Worm (Caenorhabditis elegans) whole organism, L4 larva: ENCODE data around the gene srp-2.

Source experiments
- F49E8.2 ChIP-seq: sonication (generic microtip); optimal IDR thresholded peaks from 2 replicates; lab custom pipeline; 2016; ENCODE audit warnings: missing compliant biosample characterization, mild to moderate bottlenecking, missing genetic modification characterization, borderline replicate concordance
- R02D3.7 ChIP-seq: fragments of 150-350 bp; sonication (generic microtip); optimal IDR thresholded peaks from 3 replicates; lab custom pipeline; 2014; ENCODE audit warnings: missing biosample characterization, missing genetic modification characterization
- T20F7.1 ChIP-seq: fragments of 200-800 bp; sonication (Bioruptor generic); optimal IDR thresholded peaks from 2 replicates; lab custom pipeline; 2018; ENCODE audit warnings: mild to moderate bottlenecking, missing genetic modification characterization, missing compliant biosample characterization
- T26A8.4 ChIP-seq: fragments of 200-800 bp; sonication (Bioruptor generic); IDR thresholded peaks from 2 replicates; pipeline ENCODE4 v1.3.6; 2022; ENCODE audit warnings: missing genetic modification characterization, missing compliant biosample characterization
- Y105C5A.15 ChIP-seq: fragments of 200-800 bp; sonication (Bioruptor generic); IDR thresholded peaks from 2 replicates; pipeline ENCODE4 v1.3.6; 2022; ENCODE audit warnings: missing genetic modification characterization, missing compliant biosample characterization
- Y48G9A.11 ChIP-seq: fragments of 200-800 bp; sonication (Bioruptor generic); IDR thresholded peaks from 2 replicates; pipeline ENCODE4 v1.3.6; 2022; ENCODE audit warnings: missing genetic modification reagents, missing genetic modification characterization, missing compliant biosample characterization
- Y75B8A.6 ChIP-seq: fragments of 200-800 bp; sonication (Bioruptor generic); IDR thresholded peaks from 2 replicates; pipeline ENCODE4 v1.3.6; 2022; ENCODE audit warnings: missing genetic modification reagents, missing genetic modification characterization, missing compliant biosample characterization
- aha-1 ChIP-seq: fragments of 150-350 bp; peaks from one replicate; lab custom pipeline; 2014; ENCODE audit warnings: missing biosample characterization, missing genetic modification characterization
- aly-2 ChIP-seq: sonication (generic microtip); optimal IDR thresholded peaks from 2 replicates; lab custom pipeline; 2018; ENCODE audit warnings: missing biosample characterization, missing genetic modification characterization
- ama-1 ChIP-seq: fragments of 150-350 bp; optimal IDR thresholded peaks from 2 replicates; lab custom pipeline; 2014; ENCODE audit warnings: inconsistent platforms, mixed read lengths
- arid-1 ChIP-seq: fragments of 200-800 bp; sonication (Bioruptor generic); conservative IDR thresholded peaks from 2 replicates; pipeline ENCODE4 v1.3.6; 2022; ENCODE audit warnings: missing genetic modification reagents, missing genetic modification characterization, missing compliant biosample characterization
- ceh-28 ChIP-seq: fragments of 150-350 bp; optimal IDR thresholded peaks from 2 replicates; lab custom pipeline; 2014; ENCODE audit warnings: missing biosample characterization, missing genetic modification reagents, missing genetic modification characterization
- ceh-62 ChIP-seq: sonication (generic microtip); optimal IDR thresholded peaks from 2 replicates; lab custom pipeline; 2017; ENCODE audit warnings: missing biosample characterization, missing genetic modification characterization
- ctbp-1 ChIP-seq: fragments of 200-800 bp; sonication (Bioruptor generic); IDR thresholded peaks from 2 replicates; pipeline ENCODE4 v1.3.6; 2022; ENCODE audit warnings: missing genetic modification reagents, missing genetic modification characterization, missing compliant biosample characterization
- daf-16 ChIP-seq, 3 experiments: sonication (generic microtip); optimal IDR thresholded peaks; 2 replicates each; lab custom pipeline; 2016 to 2017; ENCODE audit warnings: missing genetic modification characterization in 3 of 3, missing genetic modification reagents in 3 of 3, mild to moderate bottlenecking in 2 of 3, missing compliant biosample characterization in 2 of 3, missing biosample characterization in 1 of 3, moderate library complexity in 1 of 3
- dmd-6 ChIP-seq: fragments of 200-800 bp; sonication (Bioruptor generic); IDR thresholded peaks from 2 replicates; pipeline ENCODE4 v1.3.6; 2022; ENCODE audit warnings: missing genetic modification reagents, missing genetic modification characterization, missing compliant biosample characterization
- dmd-9 ChIP-seq: fragments of 200-800 bp; sonication (Bioruptor generic); IDR thresholded peaks from 2 replicates; pipeline ENCODE4 v1.3.6; 2022; ENCODE audit warnings: missing genetic modification reagents, missing genetic modification characterization, missing compliant biosample characterization
- dve-1 ChIP-seq: sonication (generic microtip); optimal IDR thresholded peaks from 2 replicates; lab custom pipeline; 2017; ENCODE audit warnings: antibody characterized with exemption, mild to moderate bottlenecking, missing genetic modification characterization, missing compliant biosample characterization; ENCODE audit not compliant: insufficient read depth
- egl-43 ChIP-seq: fragments of 200-800 bp; sonication (Bioruptor generic); IDR thresholded peaks from 2 replicates; pipeline ENCODE4 v1.3.6; 2022; ENCODE audit warnings: missing genetic modification reagents, missing genetic modification characterization, missing compliant biosample characterization
- fkh-10 ChIP-seq: fragments of 150-350 bp; optimal IDR thresholded peaks from 2 replicates; lab custom pipeline; 2014; ENCODE audit warnings: missing biosample characterization, missing genetic modification reagents, missing genetic modification characterization
- fos-1 ChIP-seq: fragments of 150-350 bp; optimal IDR thresholded peaks from 2 replicates; lab custom pipeline; 2014; ENCODE audit warnings: missing biosample characterization, missing genetic modification characterization
- hlh-11 ChIP-seq: fragments of 200-800 bp; sonication (Bioruptor generic); optimal IDR thresholded peaks from 2 replicates; lab custom pipeline; 2018; ENCODE audit warnings: mild to moderate bottlenecking, missing genetic modification characterization, missing compliant biosample characterization
- hmg-1.1 ChIP-seq: fragments of 200-800 bp; sonication (Bioruptor generic); IDR thresholded peaks from 2 replicates; pipeline ENCODE4 v1.3.6; 2022; ENCODE audit warnings: missing genetic modification reagents, missing genetic modification characterization, missing compliant biosample characterization
- lin-13 ChIP-seq: fragments of 150-350 bp; optimal IDR thresholded peaks from 2 replicates; lab custom pipeline; 2014; ENCODE audit warnings: missing biosample characterization, missing genetic modification reagents, missing genetic modification characterization
- lin-29 ChIP-seq: fragments of 200-800 bp; sonication (Bioruptor generic); IDR thresholded peaks from 2 replicates; pipeline ENCODE4 v1.3.6; 2022; ENCODE audit warnings: missing genetic modification reagents, missing genetic modification characterization, missing compliant biosample characterization
- lin-38 ChIP-seq: fragments of 200-800 bp; sonication (Bioruptor generic); IDR thresholded peaks from 2 replicates; pipeline ENCODE4 v1.3.6; 2022; ENCODE audit warnings: missing genetic modification reagents, missing genetic modification characterization, missing compliant biosample characterization
- lsy-2 ChIP-seq, 2 experiments: fragments of 150-350 bp in 1 of 2; sonication (generic microtip) in 1 of 2; optimal IDR thresholded peaks; 2 replicates each; lab custom pipeline; 2014 to 2017; ENCODE audit warnings: missing biosample characterization in 2 of 2, missing genetic modification characterization in 2 of 2
- mdl-1 ChIP-seq, 2 experiments: fragments of 150-350 bp in 1 of 2; sonication (generic microtip) in 1 of 2; optimal IDR thresholded peaks; 2 replicates each; lab custom pipeline; 2014 to 2017; ENCODE audit warnings: missing biosample characterization in 2 of 2, missing genetic modification characterization in 2 of 2
- mdt-29 ChIP-seq: fragments of 200-800 bp; sonication (Bioruptor generic); IDR thresholded peaks from 2 replicates; pipeline ENCODE4 v1.3.6; 2022; ENCODE audit warnings: missing genetic modification reagents, missing genetic modification characterization, missing compliant biosample characterization
- mep-1 ChIP-seq: fragments of 150-350 bp; sonication (generic microtip); optimal IDR thresholded peaks from 3 replicates; lab custom pipeline; 2014; ENCODE audit warnings: missing biosample characterization, missing genetic modification characterization
- mxl-2 ChIP-seq: fragments of 200-800 bp; sonication (Bioruptor generic); conservative IDR thresholded peaks from 2 replicates; pipeline ENCODE4 v1.3.6; 2022; ENCODE audit warnings: missing genetic modification reagents, missing genetic modification characterization, missing compliant biosample characterization
- mxl-3 ChIP-seq: fragments of 200-800 bp; sonication (Bioruptor generic); optimal IDR thresholded peaks from 2 replicates; lab custom pipeline; 2018; ENCODE audit warnings: mild to moderate bottlenecking, missing genetic modification characterization, missing compliant biosample characterization
- nhr-10 ChIP-seq: fragments of 150-350 bp; optimal IDR thresholded peaks from 2 replicates; lab custom pipeline; 2014; ENCODE audit warnings: missing biosample characterization, missing genetic modification characterization
- nhr-102 ChIP-seq: sonication (generic microtip); optimal IDR thresholded peaks from 2 replicates; lab custom pipeline; 2016; ENCODE audit warnings: mild to moderate bottlenecking, missing genetic modification characterization, moderate library complexity, missing compliant biosample characterization
- nhr-11 ChIP-seq: fragments of 150-350 bp; optimal IDR thresholded peaks from 2 replicates; lab custom pipeline; 2014; ENCODE audit warnings: missing biosample characterization, missing genetic modification characterization
- nhr-111 ChIP-seq: fragments of 200-800 bp; sonication (Bioruptor generic); optimal IDR thresholded peaks from 2 replicates; lab custom pipeline; 2018; ENCODE audit warnings: mild to moderate bottlenecking, missing genetic modification characterization, missing compliant biosample characterization
- nhr-28 ChIP-seq: fragments of 150-350 bp; optimal IDR thresholded peaks from 2 replicates; lab custom pipeline; 2014; ENCODE audit warnings: missing biosample characterization, missing genetic modification characterization
- nhr-77 ChIP-seq: fragments of 150-350 bp; optimal IDR thresholded peaks from 2 replicates; lab custom pipeline; 2014; ENCODE audit warnings: missing biosample characterization, missing genetic modification characterization
- pha-4 ChIP-seq, 2 experiments: fragments of 150-350 bp in 1 of 2; fragments of 200-800 bp in 1 of 2; sonication (Bioruptor generic) in 1 of 2; IDR thresholded peaks in 1 of 2; optimal IDR thresholded peaks in 1 of 2; 2 replicates each; pipeline versions ENCODE4 v1.3.6 to Lab custom; 2014 to 2022; ENCODE audit warnings: missing genetic modification characterization in 2 of 2, missing genetic modification reagents in 2 of 2, missing biosample characterization in 1 of 2, missing compliant biosample characterization in 1 of 2
- sdz-12 ChIP-seq: fragments of 200-800 bp; sonication (Bioruptor generic); optimal IDR thresholded peaks from 2 replicates; lab custom pipeline; 2018; ENCODE audit warnings: mild to moderate bottlenecking, missing genetic modification characterization, missing compliant biosample characterization
- snpc-1.2 ChIP-seq: fragments of 200-800 bp; sonication (Bioruptor generic); IDR thresholded peaks from 2 replicates; pipeline ENCODE4 v1.3.6; 2022; ENCODE audit warnings: missing genetic modification reagents, missing genetic modification characterization, missing compliant biosample characterization
- spr-1 ChIP-seq: sonication (generic microtip); optimal IDR thresholded peaks from 2 replicates; lab custom pipeline; 2016; ENCODE audit warnings: mild to moderate bottlenecking, missing genetic modification characterization, missing compliant biosample characterization
- spr-3 ChIP-seq: fragments of 200-800 bp; sonication (Bioruptor generic); optimal IDR thresholded peaks from 2 replicates; lab custom pipeline; 2018; ENCODE audit warnings: mild to moderate bottlenecking, missing genetic modification characterization, missing compliant biosample characterization
- unc-62 ChIP-seq, 3 experiments: fragments of 150-350 bp in 1 of 3; sonication (generic microtip); optimal IDR thresholded peaks in 2 of 3; peaks in 1 of 3; 1 replicate in 1 of 3; 2 replicates in 2 of 3; lab custom pipeline; 2014 to 2017; ENCODE audit warnings: missing biosample characterization in 3 of 3, missing genetic modification characterization in 3 of 3, missing genetic modification reagents in 3 of 3, missing genotype in 1 of 3
- zfp-2 ChIP-seq: sonication (generic microtip); optimal IDR thresholded peaks from 2 replicates; lab custom pipeline; 2016; ENCODE audit warnings: mild to moderate bottlenecking, missing genetic modification characterization, missing compliant biosample characterization
- zfp-3 ChIP-seq: fragments of 200-800 bp; sonication (Bioruptor generic); conservative IDR thresholded peaks from 2 replicates; pipeline ENCODE4 v1.3.6; 2022; ENCODE audit warnings: missing genetic modification reagents, missing genetic modification characterization, missing compliant biosample characterization
- zip-2 ChIP-seq: fragments of 150-350 bp; optimal IDR thresholded peaks from 2 replicates; lab custom pipeline; 2014; ENCODE audit warnings: missing biosample characterization, missing genetic modification characterization

The srp-2 gene

ce11 chrV:728822-729493 lies 33.5 kb upstream of the srp-2 start:
- no peak for TF ChIP-seq fos-1 (tag; lab: Kevin White, UChicago)
- peak; percentile 57 for TF ChIP-seq spr-1 (tag; lab: Kevin White, UChicago)
- TF ChIP-seq R02D3.7 (tag; lab: Kevin White, UChicago) = no peak
- no peak for TF ChIP-seq snpc-1.2 (GFP tag; lab: Robert Waterston, UW)
- TF ChIP-seq arid-1 (GFP tag; lab: Robert Waterston, UW) = no peak
- TF ChIP-seq F49E8.2 (tag; lab: Kevin White, UChicago) = no peak
- peak; percentile 59 for TF ChIP-seq mxl-3 (GFP tag; lab: Kevin White, UChicago)
- TF ChIP-seq aly-2 (tag; lab: Kevin White, UChicago) = no peak
- TF ChIP-seq pha-4 (GFP tag; IDR thresholded peaks at IDR 0.05; lab: Robert Waterston, UW) = 0 out of 2 replicates have a peak, but pooled peaks have one; percentile 14
- TF ChIP-seq pha-4 (tag; optimal IDR thresholded peaks at IDR 0.05; lab: Kevin White, UChicago) = no peak
- TF ChIP-seq sdz-12 (GFP tag; lab: Kevin White, UChicago) = no peak
- 0 out of 2 replicates have a peak, but pooled peaks have one; percentile 28 for TF ChIP-seq Y105C5A.15 (GFP tag; lab: Robert Waterston, UW)
- 0 out of 2 replicates have a peak, but pooled peaks have one; percentile 10 for TF ChIP-seq Y75B8A.6 (GFP tag; lab: Robert Waterston, UW)
- TF ChIP-seq zfp-2 (tag; lab: Kevin White, UChicago) = no peak
- TF ChIP-seq mxl-2 (GFP tag; lab: Robert Waterston, UW) = no peak
- TF ChIP-seq hlh-11 (tag; lab: Kevin White, UChicago) = peak; percentile 94
- TF ChIP-seq nhr-111 = peak; percentile 47
- TF ChIP-seq T26A8.4 (GFP tag; lab: Robert Waterston, UW) = peak; percentile 39; the same call in 1 of the 2 replicates
- TF ChIP-seq lsy-2 (tag; optimal IDR thresholded peaks at IDR 0.05; lab: Kevin White, UChicago) = peak in 1 of 2 experiments; percentile 69
- TF ChIP-seq lin-38 = peak; percentile 13; the same call in 1 of the 2 replicates
- no peak for TF ChIP-seq ceh-28 (tag; lab: Kevin White, UChicago)
- TF ChIP-seq dve-1 = peak; percentile 96
- TF ChIP-seq lin-13 (GFP tag; lab: Kevin White, UChicago) = no peak
- TF ChIP-seq lin-29 (GFP tag; lab: Robert Waterston, UW) = no peak
- peak; percentile 18 for TF ChIP-seq nhr-102 (tag; lab: Kevin White, UChicago)
- TF ChIP-seq spr-3 (GFP tag; lab: Kevin White, UChicago) = no peak
- 0 out of 2 replicates have a peak, but pooled peaks have one; percentile 26 for TF ChIP-seq hmg-1.1 (GFP tag; lab: Robert Waterston, UW)
- TF ChIP-seq zfp-3 (GFP tag; lab: Robert Waterston, UW) = 0 out of 2 replicates have a peak, but pooled peaks have one; percentile 23
- peak; percentile 26 to 81 for TF ChIP-seq mdl-1 (tag; optimal IDR thresholded peaks at IDR 0.05; lab: Kevin White, UChicago)
- peak; percentile 61 for TF ChIP-seq mep-1 (tag; lab: Kevin White, UChicago)
- 0 out of 2 replicates have a peak, but pooled peaks have one; percentile 16 for TF ChIP-seq dmd-9 (GFP tag; lab: Robert Waterston, UW)
- TF ChIP-seq daf-16 (GFP tag; optimal IDR thresholded peaks at IDR 0.05; lab: Kevin White, UChicago) = peak in 1 of 2 experiments; percentile 62
- peak; percentile 56 for TF ChIP-seq daf-16 (tag; optimal IDR thresholded peaks at IDR 0.05; lab: Kevin White, UChicago)
- TF ChIP-seq unc-62 (GFP tag; optimal IDR thresholded peaks at IDR 0.05 in 1 of 2; lab: Kevin White, UChicago) = no peak
- TF ChIP-seq unc-62 (tag; optimal IDR thresholded peaks at IDR 0.05; lab: Kevin White, UChicago) = no peak
- TF ChIP-seq ama-1 (lab: Kevin White, UChicago) = no peak
- peak; percentile 98 for TF ChIP-seq aha-1 (tag; lab: Kevin White, UChicago)
- peak; percentile 23 for TF ChIP-seq T20F7.1 (GFP tag; lab: Kevin White, UChicago)
- 0 out of 2 replicates have a peak, but pooled peaks have one; percentile 10 for TF ChIP-seq Y48G9A.11 (GFP tag; lab: Robert Waterston, UW)
- TF ChIP-seq ctbp-1 (GFP tag; lab: Robert Waterston, UW) = 0 out of 2 replicates have a peak, but pooled peaks have one; percentile 5
- no peak for TF ChIP-seq mdt-29 (GFP tag; lab: Robert Waterston, UW)
- peak; percentile 68 for TF ChIP-seq nhr-28 (tag; lab: Kevin White, UChicago)
- TF ChIP-seq dmd-6 (GFP tag; lab: Robert Waterston, UW) = peak; percentile 13; the same call in 1 of the 2 replicates
- peak; percentile 89 for TF ChIP-seq nhr-10 (tag; lab: Kevin White, UChicago)
- TF ChIP-seq egl-43 (GFP tag; lab: Robert Waterston, UW) = 0 out of 2 replicates have a peak, but pooled peaks have one; percentile 4
- peak; percentile 64 for TF ChIP-seq nhr-77 (tag; lab: Kevin White, UChicago)
- no peak for TF ChIP-seq fkh-10
- TF ChIP-seq zip-2 (tag; lab: Kevin White, UChicago) = peak; percentile 15
- TF ChIP-seq nhr-11 (tag; lab: Kevin White, UChicago) = peak; percentile 69
- no peak for TF ChIP-seq ceh-62
